Worm (Caenorhabditis elegans) whole organism, mixed stage, embryonic: Measurements from ENCODE around the gene F38A5.2.

Experiments used
- blmp-1 ChIP-seq: fragments of 150-350 bp; optimal IDR thresholded peaks from 2 replicates; lab custom pipeline; 2014; ENCODE audit warnings: missing biosample characterization, missing genetic modification characterization
- ceh-43 ChIP-seq: fragments of 200-800 bp; sonication (Bioruptor generic); optimal IDR thresholded peaks from 2 replicates; lab custom pipeline; 2018; ENCODE audit warnings: mild to moderate bottlenecking, missing genetic modification characterization, moderate library complexity, missing compliant biosample characterization
- elt-3 ChIP-seq: fragments of 150-350 bp; optimal IDR thresholded peaks from 2 replicates; lab custom pipeline; 2014; ENCODE audit warnings: missing biosample characterization, missing genetic modification characterization
- lsy-2 ChIP-seq: fragments of 150-350 bp; optimal IDR thresholded peaks from 2 replicates; lab custom pipeline; 2014; ENCODE audit warnings: missing biosample characterization, missing genetic modification characterization
- nhr-76 ChIP-seq: sonication (generic microtip); optimal IDR thresholded peaks from 2 replicates; lab custom pipeline; 2017; ENCODE audit warnings: missing biosample characterization, missing genetic modification characterization
- pha-4 ChIP-seq: fragments of 150-350 bp; optimal IDR thresholded peaks from 2 replicates; lab custom pipeline; 2018; ENCODE audit warnings: missing biosample characterization, missing genetic modification reagents, missing genetic modification characterization
- tbx-8 ChIP-seq: fragments of 200-800 bp; sonication (Bioruptor generic); optimal IDR thresholded peaks from 2 replicates; lab custom pipeline; 2018; ENCODE audit warnings: mild to moderate bottlenecking, missing genetic modification characterization, moderate library complexity, missing compliant biosample characterization
- unc-62 ChIP-seq: fragments of 150-350 bp; optimal IDR thresholded peaks from 2 replicates; lab custom pipeline; 2014; ENCODE audit warnings: missing biosample characterization, missing genetic modification reagents, missing genetic modification characterization

DNA sequence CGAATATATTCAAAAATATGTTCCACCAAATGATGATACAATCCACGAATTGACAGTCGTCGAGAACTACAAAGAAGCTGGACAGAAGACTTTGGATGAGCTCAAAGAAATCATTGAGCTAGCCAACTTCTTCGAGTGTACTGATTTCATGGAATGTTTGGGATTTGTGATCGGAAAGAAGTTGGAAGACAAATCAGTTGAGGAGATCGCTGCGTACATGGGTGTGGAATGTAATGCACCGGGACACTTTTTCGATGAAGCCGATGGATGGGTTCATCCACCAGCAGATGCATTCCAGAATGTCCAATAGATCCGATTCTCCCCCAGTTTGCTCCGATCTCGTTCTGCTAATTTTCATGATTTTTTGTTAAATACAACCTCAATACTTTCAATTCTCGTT is 18.3 kb upstream of the F38A5.2 start:
- TF ChIP-seq elt-3 (tag; lab: Kevin White, UChicago): no peak
- no peak for TF ChIP-seq pha-4
- no peak for TF ChIP-seq ceh-43 (GFP tag; lab: Kevin White, UChicago)
- TF ChIP-seq lsy-2 (tag; lab: Kevin White, UChicago): no peak
- no peak for TF ChIP-seq blmp-1 (tag; lab: Kevin White, UChicago)
- TF ChIP-seq nhr-76: no peak
- TF ChIP-seq unc-62 (GFP tag; lab: Kevin White, UChicago): no peak
- no peak for TF ChIP-seq tbx-8 (GFP tag; lab: Kevin White, UChicago)
